Fruit fly (Drosophila melanogaster) whole organism, embryonic: ENCODE measurements around the gene CG17364.

Source experiments
- ATbp ChIP-seq: fragments of 200-800 bp; sonication (Bioruptor generic); optimal IDR thresholded peaks from 2 replicates; lab custom pipeline; 2017; ENCODE audit warnings: missing biosample characterization, mild to moderate bottlenecking, missing genetic modification characterization, missing genetic modification reagents
- Ada2b ChIP-seq: fragments of 200-800 bp; sonication (Bioruptor generic); IDR thresholded peaks from 2 replicates; pipeline ENCODE4 v1.3.6; 2022; ENCODE audit warnings: missing biosample characterization, missing genetic modification characterization
- BEAF-32 ChIP-seq: fragments of 200-800 bp; sonication (Bioruptor generic); optimal IDR thresholded peaks from 3 replicates; lab custom pipeline; 2017; ENCODE audit warnings: missing biosample characterization, missing genetic modification characterization, mild to moderate bottlenecking, moderate library complexity, missing genetic modification reagents
- CG10209 ChIP-seq: fragments of 200-800 bp; sonication (Bioruptor generic); optimal IDR thresholded peaks from 3 replicates; lab custom pipeline; 2017; ENCODE audit warnings: missing biosample characterization, mild to moderate bottlenecking, missing genetic modification characterization, missing genetic modification reagents
- CG10959 ChIP-seq: fragments of 200-800 bp; sonication (Bioruptor generic); IDR thresholded peaks from 2 replicates; pipeline ENCODE4 v1.3.6; 2022; ENCODE audit warnings: missing biosample characterization, missing genetic modification characterization
- CG11504 ChIP-seq: fragments of 200-800 bp; sonication (Bioruptor generic); optimal IDR thresholded peaks from 3 replicates; lab custom pipeline; 2019; ENCODE audit warnings: missing biosample characterization, mild to moderate bottlenecking, missing genetic modification characterization, moderate library complexity
- CG11560 ChIP-seq: fragments of 200-800 bp; sonication (Bioruptor generic); IDR thresholded peaks from 3 replicates; pipeline ENCODE4 v1.3.6; 2022; ENCODE audit warnings: missing biosample characterization, missing genetic modification characterization
- CG12391 ChIP-seq: fragments of 200-800 bp; sonication (Bioruptor generic); optimal IDR thresholded peaks from 3 replicates; lab custom pipeline; 2018; ENCODE audit warnings: missing biosample characterization, mild to moderate bottlenecking, missing genetic modification characterization, moderate library complexity
- CG14014 ChIP-seq: fragments of 200-800 bp; sonication (Bioruptor generic); IDR thresholded peaks from 2 replicates; pipeline ENCODE4 v1.3.6; 2022; ENCODE audit warnings: missing biosample characterization, missing genetic modification characterization
- CG14860 ChIP-seq: fragments of 200-800 bp; sonication (Bioruptor generic); IDR thresholded peaks from 3 replicates; pipeline ENCODE4 v1.3.6; 2022; ENCODE audit warnings: missing biosample characterization, missing genetic modification characterization; ENCODE audit not compliant: partially characterized antibody
- CG17612 ChIP-seq: fragments of 200-800 bp; sonication (Bioruptor generic); IDR thresholded peaks from 2 replicates; pipeline ENCODE4 v1.3.6; 2022; ENCODE audit warnings: missing biosample characterization, missing genetic modification characterization
- CG18262 ChIP-seq: fragments of 200-800 bp; optimal IDR thresholded peaks from 3 replicates; lab custom pipeline; 2019; ENCODE audit warnings: missing biosample characterization, mild to moderate bottlenecking, missing genetic modification characterization, moderate library complexity
- CG18599 ChIP-seq: fragments of 200-800 bp; sonication (Bioruptor generic); optimal IDR thresholded peaks from 3 replicates; lab custom pipeline; 2017; ENCODE audit warnings: missing biosample characterization, missing genetic modification characterization, mild to moderate bottlenecking, moderate library complexity, missing genetic modification reagents
- CG2129 ChIP-seq: fragments of 200-800 bp; sonication (Bioruptor generic); IDR thresholded peaks from 2 replicates; pipeline ENCODE4 v1.3.6; 2022; ENCODE audit warnings: missing biosample characterization, missing genetic modification characterization; ENCODE audit not compliant: partially characterized antibody
- CG2199 ChIP-seq: fragments of 200-800 bp; sonication (Bioruptor generic); IDR thresholded peaks from 3 replicates; pipeline ENCODE4 v1.3.6; 2022; ENCODE audit warnings: missing biosample characterization, missing genetic modification characterization
- CG31441 ChIP-seq: fragments of 200-800 bp; sonication (Bioruptor generic); IDR thresholded peaks from 2 replicates; pipeline ENCODE4 v1.3.6; 2022; ENCODE audit warnings: missing biosample characterization, missing genetic modification characterization
- CG33213 ChIP-seq: fragments of 200-800 bp; sonication (Bioruptor generic); optimal IDR thresholded peaks from 3 replicates; lab custom pipeline; 2016; ENCODE audit warnings: missing biosample characterization, missing genetic modification characterization
- CG34422 ChIP-seq: fragments of 200-800 bp; sonication (Bioruptor generic); IDR thresholded peaks from 3 replicates; pipeline ENCODE4 v1.3.6; 2022; ENCODE audit warnings: missing biosample characterization, missing genetic modification characterization
- CG43689 ChIP-seq: fragments of 200-800 bp; sonication (Bioruptor generic); IDR thresholded peaks from 2 replicates; pipeline ENCODE4 v1.3.6; 2022; ENCODE audit warnings: missing biosample characterization, missing genetic modification characterization
- CG5953 ChIP-seq: fragments of 200-800 bp; sonication (Bioruptor generic); IDR thresholded peaks from 2 replicates; pipeline ENCODE4 v1.3.6; 2022; ENCODE audit warnings: missing biosample characterization, missing genetic modification characterization
- CG6272 ChIP-seq: fragments of 200-800 bp; sonication (Bioruptor generic); IDR thresholded peaks from 2 replicates; pipeline ENCODE4 v1.3.6; 2022; ENCODE audit warnings: missing biosample characterization, missing genetic modification characterization
- CG8924 ChIP-seq: fragments of 200-800 bp; optimal IDR thresholded peaks from 3 replicates; lab custom pipeline; 2019; ENCODE audit warnings: missing biosample characterization, mild to moderate bottlenecking, missing genetic modification characterization, moderate library complexity
- CoRest ChIP-seq: fragments of 200-800 bp; sonication (Bioruptor generic); optimal IDR thresholded peaks from 3 replicates; lab custom pipeline; 2018; ENCODE audit warnings: missing biosample characterization, mild to moderate bottlenecking, missing genetic modification characterization, moderate library complexity
- Dbx ChIP-seq: fragments of 200-800 bp; sonication (Bioruptor generic); IDR thresholded peaks from 3 replicates; pipeline ENCODE4 v1.3.6; 2022; ENCODE audit warnings: missing biosample characterization, missing genetic modification characterization
- Dp ChIP-seq: fragments of 200-800 bp; sonication (Bioruptor generic); optimal IDR thresholded peaks from 2 replicates; lab custom pipeline; 2018; ENCODE audit warnings: missing biosample characterization, mild to moderate bottlenecking, missing genetic modification characterization, moderate library complexity
- Dref ChIP-seq: fragments of 200-800 bp; sonication (Bioruptor generic); IDR thresholded peaks from 2 replicates; pipeline ENCODE4 v1.3.6; 2022; ENCODE audit warnings: missing biosample characterization, missing genetic modification characterization
- Myb ChIP-seq: fragments of 200-800 bp; sonication (Bioruptor generic); optimal IDR thresholded peaks from 2 replicates; lab custom pipeline; 2016; ENCODE audit warnings: missing biosample characterization, missing genetic modification characterization
- NK7.1 ChIP-seq: fragments of 200-800 bp; sonication (Bioruptor generic); optimal IDR thresholded peaks from 3 replicates; lab custom pipeline; 2016; ENCODE audit warnings: missing biosample characterization, missing genetic modification characterization
- Six4 ChIP-seq: fragments of 200-800 bp; sonication (Bioruptor generic); optimal IDR thresholded peaks from 2 replicates; lab custom pipeline; 2016; ENCODE audit warnings: missing biosample characterization, missing genetic modification characterization
- Sox100B ChIP-seq: fragments of 200-800 bp; sonication (Bioruptor generic); optimal IDR thresholded peaks from 3 replicates; lab custom pipeline; 2018; ENCODE audit warnings: missing biosample characterization, mild to moderate bottlenecking, missing genetic modification characterization
- Taf1 ChIP-seq: fragments of 200-800 bp; sonication (Bioruptor generic); IDR thresholded peaks from 2 replicates; pipeline ENCODE4 v1.3.6; 2022; ENCODE audit warnings: missing biosample characterization, missing genetic modification characterization
- amos ChIP-seq: fragments of 200-800 bp; sonication (Bioruptor generic); IDR thresholded peaks from 2 replicates; pipeline ENCODE4 v1.3.6; 2022; ENCODE audit warnings: missing biosample characterization, missing genetic modification characterization; ENCODE audit not compliant: partially characterized antibody
- ara ChIP-seq: fragments of 200-800 bp; sonication (Bioruptor generic); IDR thresholded peaks from 2 replicates; pipeline ENCODE4 v1.3.6; 2022; ENCODE audit warnings: missing biosample characterization, missing genetic modification characterization
- bbx ChIP-seq: fragments of 200-800 bp; sonication (Bioruptor generic); IDR thresholded peaks from 2 replicates; pipeline ENCODE4 v1.3.6; 2022; ENCODE audit warnings: missing biosample characterization, missing genetic modification characterization; ENCODE audit not compliant: partially characterized antibody
- bsh ChIP-seq, 2 experiments: fragments of 200-800 bp; sonication (Bioruptor generic); optimal IDR thresholded peaks; 2 replicates each; lab custom pipeline; 2017 to 2018; ENCODE audit warnings: mild to moderate bottlenecking in 2 of 2, missing biosample characterization in 2 of 2, missing genetic modification characterization in 2 of 2, moderate library complexity in 1 of 2
- dysf ChIP-seq: fragments of 200-800 bp; sonication (Bioruptor generic); IDR thresholded peaks from 3 replicates; pipeline ENCODE4 v1.3.6; 2022; ENCODE audit warnings: missing biosample characterization, missing genetic modification characterization
- fd64A ChIP-seq: fragments of 200-800 bp; sonication (Bioruptor generic); optimal IDR thresholded peaks from 3 replicates; lab custom pipeline; 2018; ENCODE audit warnings: missing biosample characterization, mild to moderate bottlenecking, missing genetic modification characterization
- fd96Cb ChIP-seq: fragments of 200-800 bp; sonication (Bioruptor generic); optimal IDR thresholded peaks from 2 replicates; lab custom pipeline; 2018; ENCODE audit warnings: missing biosample characterization, mild to moderate bottlenecking, missing genetic modification characterization, moderate library complexity
- inv ChIP-seq: fragments of 200-800 bp; sonication (Bioruptor generic); IDR thresholded peaks from 2 replicates; pipeline ENCODE4 v1.3.6; 2022; ENCODE audit warnings: missing biosample characterization, missing genetic modification characterization; ENCODE audit not compliant: partially characterized antibody
- pros ChIP-seq: fragments of 200-800 bp; sonication (Bioruptor generic); optimal IDR thresholded peaks from 3 replicates; lab custom pipeline; 2019; ENCODE audit warnings: missing biosample characterization, mild to moderate bottlenecking, missing genetic modification characterization, moderate library complexity
- sqz ChIP-seq: fragments of 200-800 bp; sonication (Bioruptor generic); optimal IDR thresholded peaks from 3 replicates; lab custom pipeline; 2018; ENCODE audit warnings: missing biosample characterization, mild to moderate bottlenecking, missing genetic modification characterization
- tio ChIP-seq: fragments of 200-800 bp; sonication (Bioruptor generic); optimal IDR thresholded peaks from 2 replicates; lab custom pipeline; 2017; ENCODE audit warnings: missing biosample characterization, missing genetic modification characterization, inconsistent platforms
- unc-4 ChIP-seq: fragments of 200-800 bp; sonication (Bioruptor generic); IDR thresholded peaks from 2 replicates; pipeline ENCODE4 v1.3.6; 2022; ENCODE audit warnings: missing biosample characterization, missing genetic modification characterization; ENCODE audit not compliant: partially characterized antibody
- vfl ChIP-seq: fragments of 200-800 bp; sonication (Bioruptor generic); optimal IDR thresholded peaks from 2 replicates; lab custom pipeline; 2016; ENCODE audit warnings: missing biosample characterization, missing genetic modification characterization
- wdn ChIP-seq: fragments of 200-800 bp; sonication (Bioruptor generic); IDR thresholded peaks from 2 replicates; pipeline ENCODE4 v1.3.6; 2022; ENCODE audit warnings: missing biosample characterization, missing genetic modification characterization
- yki ChIP-seq: fragments of >200 bp; optimal IDR thresholded peaks from 3 replicates; lab custom pipeline; 2018
- zen2 ChIP-seq: fragments of 200-800 bp; sonication (Bioruptor generic); IDR thresholded peaks from 3 replicates; pipeline ENCODE4 v1.3.6; 2022; ENCODE audit warnings: missing biosample characterization, missing genetic modification characterization; ENCODE audit not compliant: partially characterized antibody

Gene CG17364

dm6 chr3L:13993742-13994719 is 831 bp upstream of the CG17364 start, which contains the start of gene CtsK1 (continued):
- peak; percentile 64 for TF ChIP-seq Dp (GFP tag; lab: Kevin White, UChicago)
- TF ChIP-seq CG2199 (GFP tag; lab: Robert Waterston, UW): no peak
- TF ChIP-seq inv (GFP tag; lab: Robert Waterston, UW): peak; percentile 67
- TF ChIP-seq CG33213 (GFP tag; lab: Kevin White, UChicago): no peak
- peak; percentile 4 for TF ChIP-seq ATbp (GFP tag; lab: Kevin White, UChicago)
- TF ChIP-seq unc-4 (GFP tag; lab: Robert Waterston, UW): peak; percentile 77
- no peak for TF ChIP-seq CG43689 (GFP tag; lab: Robert Waterston, UW)
- TF ChIP-seq BEAF-32 (GFP tag; lab: Kevin White, UChicago): peak; percentile 77
- TF ChIP-seq Dbx: peak; percentile 36; the same call in 1 of the 3 replicates
- TF ChIP-seq vfl: no peak
- no peak for TF ChIP-seq CG6272 (GFP tag; lab: Robert Waterston, UW)
- peak; percentile 23; the same call in 1 of the 2 replicates for TF ChIP-seq Taf1 (GFP tag; lab: Robert Waterston, UW)
- TF ChIP-seq wdn (GFP tag; lab: Robert Waterston, UW): no peak
- no peak for TF ChIP-seq CG11560 (tag; lab: Robert Waterston, UW)
- TF ChIP-seq CG2129 (GFP tag; lab: Robert Waterston, UW): 0 out of 2 replicates have a peak, but pooled peaks have one; percentile 12
- TF ChIP-seq CG10209 (GFP tag; lab: Kevin White, UChicago): no peak
- TF ChIP-seq CG18262: peak; percentile 50
- no peak for TF ChIP-seq Six4
- peak; percentile 54 for TF ChIP-seq sqz (GFP tag; lab: Kevin White, UChicago)
- no peak for TF ChIP-seq yki (lab: Kevin White, UChicago)
- TF ChIP-seq Sox100B: peak; percentile 24
- peak; percentile 69 for TF ChIP-seq amos (GFP tag; lab: Robert Waterston, UW)
- TF ChIP-seq tio (GFP tag; lab: Kevin White, UChicago): no peak
- no peak for TF ChIP-seq NK7.1
- TF ChIP-seq ara: peak; percentile 25; the same call in 1 of the 2 replicates
- TF ChIP-seq bbx (GFP tag; lab: Robert Waterston, UW): peak; percentile 10; the same call in 1 of the 2 replicates
- peak; percentile 59 for TF ChIP-seq Dref
- TF ChIP-seq CG14860: peak; percentile 40; the same call in 2 of the 3 replicates
- peak in 1 of 2 experiments; percentile 29 for TF ChIP-seq bsh (GFP tag; optimal IDR thresholded peaks at IDR 0.05; lab: Kevin White, UChicago)
- no peak for TF ChIP-seq Myb (GFP tag; lab: Kevin White, UChicago)
- no peak for TF ChIP-seq CG17612 (GFP tag; lab: Robert Waterston, UW)
- no peak for TF ChIP-seq CG10959 (GFP tag; lab: Robert Waterston, UW)
- no peak for TF ChIP-seq dysf (GFP tag; lab: Robert Waterston, UW)
- peak; percentile 26 for TF ChIP-seq CG18599 (GFP tag; lab: Kevin White, UChicago)
- no peak for TF ChIP-seq CG5953 (GFP tag; lab: Robert Waterston, UW)
- TF ChIP-seq CG14014 (GFP tag; lab: Robert Waterston, UW): 0 out of 2 replicates have a peak, but pooled peaks have one; percentile 21
- 0 out of 2 replicates have a peak, but pooled peaks have one; percentile 10 for TF ChIP-seq Ada2b
- no peak for TF ChIP-seq CG8924 (tag; lab: Kevin White, UChicago)
- peak; percentile 47 for TF ChIP-seq CG11504 (tag; lab: Kevin White, UChicago)
- TF ChIP-seq CoRest (tag; lab: Kevin White, UChicago): peak; percentile 9
- 0 out of 3 replicates have a peak, but pooled peaks have one; percentile 54 for TF ChIP-seq CG34422 (GFP tag; lab: Robert Waterston, UW)
- no peak for TF ChIP-seq pros (GFP tag; lab: Kevin White, UChicago)
- peak; percentile 73; the same call in 1 of the 3 replicates for TF ChIP-seq zen2 (GFP tag; lab: Robert Waterston, UW)
- TF ChIP-seq fd96Cb: no peak
- no peak for TF ChIP-seq fd64A (GFP tag; lab: Kevin White, UChicago)
- peak; percentile 48 for TF ChIP-seq CG31441 (GFP tag; lab: Robert Waterston, UW)
- peak; percentile 46 for TF ChIP-seq CG12391 (tag; lab: Kevin White, UChicago)
